Fruit fly (Drosophila melanogaster) whole organism, embryonic: ENCODE measurements around the gene Eo.

Experiments used
- Antp ChIP-seq: fragments of 200-800 bp; sonication (Bioruptor generic); optimal IDR thresholded peaks from 3 replicates; lab custom pipeline; 2016; ENCODE audit warnings: missing biosample characterization, missing genetic modification characterization
- B-H1 ChIP-seq: fragments of 200-800 bp; sonication (Bioruptor generic); IDR thresholded peaks from 3 replicates; pipeline ENCODE4 v1.3.6; 2022; ENCODE audit warnings: missing biosample characterization, missing genetic modification characterization
- BtbVII ChIP-seq: fragments of 200-800 bp; sonication (Bioruptor generic); optimal IDR thresholded peaks from 3 replicates; lab custom pipeline; 2017; ENCODE audit warnings: missing biosample characterization, mild to moderate bottlenecking, missing genetic modification characterization
- Bteb2 ChIP-seq: fragments of 200-800 bp; sonication (Bioruptor generic); optimal IDR thresholded peaks from 2 replicates; lab custom pipeline; 2016; ENCODE audit warnings: missing biosample characterization, missing genetic modification characterization
- CG12299 ChIP-seq: fragments of 200-800 bp; sonication (Bioruptor generic); optimal IDR thresholded peaks from 2 replicates; lab custom pipeline; 2018; ENCODE audit warnings: missing biosample characterization, mild to moderate bottlenecking, missing genetic modification characterization
- CG13424 ChIP-seq: fragments of 200-800 bp; sonication (Bioruptor generic); optimal IDR thresholded peaks from 2 replicates; lab custom pipeline; 2019; ENCODE audit warnings: missing biosample characterization, mild to moderate bottlenecking, missing genetic modification characterization, moderate library complexity
- CG14710 ChIP-seq: fragments of 200-800 bp; sonication (Bioruptor generic); optimal IDR thresholded peaks from 3 replicates; lab custom pipeline; 2019; ENCODE audit warnings: missing biosample characterization, mild to moderate bottlenecking, missing genetic modification characterization, moderate library complexity
- CG14860 ChIP-seq: fragments of 200-800 bp; sonication (Bioruptor generic); IDR thresholded peaks from 3 replicates; pipeline ENCODE4 v1.3.6; 2022; ENCODE audit warnings: missing biosample characterization, missing genetic modification characterization; ENCODE audit not compliant: partially characterized antibody
- CG15011 ChIP-seq: fragments of 200-800 bp; sonication (Bioruptor generic); optimal IDR thresholded peaks from 3 replicates; lab custom pipeline; 2018; ENCODE audit warnings: missing biosample characterization, mild to moderate bottlenecking, missing genetic modification characterization
- CG2678 ChIP-seq: fragments of 200-800 bp; sonication (Bioruptor generic); optimal IDR thresholded peaks from 3 replicates; lab custom pipeline; 2019; ENCODE audit warnings: missing biosample characterization, mild to moderate bottlenecking, missing genetic modification characterization, moderate library complexity
- CG3407 ChIP-seq: fragments of 200-800 bp; sonication (Bioruptor generic); optimal IDR thresholded peaks from 2 replicates; lab custom pipeline; 2018; ENCODE audit warnings: missing biosample characterization, mild to moderate bottlenecking, missing genetic modification characterization
- CG34422 ChIP-seq: fragments of 200-800 bp; sonication (Bioruptor generic); IDR thresholded peaks from 3 replicates; pipeline ENCODE4 v1.3.6; 2022; ENCODE audit warnings: missing biosample characterization, missing genetic modification characterization
- CG4707 ChIP-seq: fragments of 200-800 bp; sonication (Bioruptor generic); optimal IDR thresholded peaks from 2 replicates; lab custom pipeline; 2018; ENCODE audit warnings: missing biosample characterization, mild to moderate bottlenecking, missing genetic modification characterization, moderate library complexity
- CG6254 ChIP-seq: fragments of 200-800 bp; sonication (Bioruptor generic); optimal IDR thresholded peaks from 3 replicates; lab custom pipeline; 2017; ENCODE audit warnings: mild to moderate bottlenecking, missing biosample characterization, missing genetic modification reagents, missing genetic modification characterization
- CG6272 ChIP-seq: fragments of 200-800 bp; sonication (Bioruptor generic); IDR thresholded peaks from 2 replicates; pipeline ENCODE4 v1.3.6; 2022; ENCODE audit warnings: missing biosample characterization, missing genetic modification characterization
- CG6654 ChIP-seq: fragments of 200-800 bp; sonication (Bioruptor generic); optimal IDR thresholded peaks from 2 replicates; lab custom pipeline; 2017; ENCODE audit warnings: missing biosample characterization, mild to moderate bottlenecking, missing genetic modification characterization
- CG6765 ChIP-seq: fragments of 200-800 bp; sonication (Bioruptor generic); optimal IDR thresholded peaks from 3 replicates; lab custom pipeline; 2017; ENCODE audit warnings: missing biosample characterization, mild to moderate bottlenecking, missing genetic modification characterization
- CG6791 ChIP-seq: fragments of 200-800 bp; sonication (Bioruptor generic); IDR thresholded peaks from 3 replicates; pipeline ENCODE4 v1.3.6; 2022; ENCODE audit warnings: missing biosample characterization, missing genetic modification characterization; ENCODE audit not compliant: partially characterized antibody
- CG7928 ChIP-seq: fragments of 200-800 bp; sonication (Bioruptor generic); optimal IDR thresholded peaks from 2 replicates; lab custom pipeline; 2017; ENCODE audit warnings: missing biosample characterization, mild to moderate bottlenecking, missing genetic modification characterization
- CG9609 ChIP-seq: fragments of 200-800 bp; sonication (Bioruptor generic); optimal IDR thresholded peaks from 3 replicates; lab custom pipeline; 2016; ENCODE audit warnings: missing biosample characterization, missing genetic modification characterization
- CTCF ChIP-seq: fragments of 200-800 bp; sonication (Bioruptor generic); optimal IDR thresholded peaks from 2 replicates; lab custom pipeline; 2017; ENCODE audit warnings: missing biosample characterization, mild to moderate bottlenecking, missing genetic modification characterization, moderate library complexity
- D19A ChIP-seq: fragments of 200-800 bp; optimal IDR thresholded peaks from 3 replicates; lab custom pipeline; 2019; ENCODE audit warnings: missing biosample characterization, mild to moderate bottlenecking, missing genetic modification characterization, moderate library complexity
- Hey ChIP-seq: fragments of 200-800 bp; sonication (Bioruptor generic); optimal IDR thresholded peaks from 3 replicates; lab custom pipeline; 2018; ENCODE audit warnings: missing biosample characterization, mild to moderate bottlenecking, missing genetic modification characterization
- HmgD ChIP-seq: fragments of 200-800 bp; sonication (Bioruptor generic); optimal IDR thresholded peaks from 3 replicates; lab custom pipeline; 2016; ENCODE audit warnings: missing biosample characterization, missing genetic modification characterization
- NC2β ChIP-seq: fragments of 200-800 bp; sonication (Bioruptor generic); optimal IDR thresholded peaks from 2 replicates; lab custom pipeline; 2016; ENCODE audit warnings: missing biosample characterization, missing genetic modification characterization
- Ssrp ChIP-seq: fragments of 200-800 bp; sonication (Bioruptor generic); optimal IDR thresholded peaks from 2 replicates; lab custom pipeline; 2018; ENCODE audit warnings: missing biosample characterization, mild to moderate bottlenecking, missing genetic modification characterization, moderate library complexity
- bsh ChIP-seq, 2 experiments: fragments of 200-800 bp; sonication (Bioruptor generic); optimal IDR thresholded peaks; 2 replicates each; lab custom pipeline; 2017 to 2018; ENCODE audit warnings: mild to moderate bottlenecking in 2 of 2, missing biosample characterization in 2 of 2, missing genetic modification characterization in 2 of 2, moderate library complexity in 1 of 2
- cad ChIP-seq: fragments of >200 bp; optimal IDR thresholded peaks from 2 replicates; lab custom pipeline; 2017; ENCODE audit warnings: missing biosample characterization, missing genetic modification characterization
- cg ChIP-seq: fragments of 200-800 bp; sonication (Bioruptor generic); optimal IDR thresholded peaks from 3 replicates; lab custom pipeline; 2019; ENCODE audit warnings: missing biosample characterization, mild to moderate bottlenecking, missing genetic modification characterization, moderate library complexity
- chm ChIP-seq: fragments of 200-800 bp; sonication (Bioruptor generic); IDR thresholded peaks from 2 replicates; pipeline ENCODE4 v1.3.6; 2022; ENCODE audit warnings: missing biosample characterization, missing genetic modification characterization
- eve ChIP-seq, 2 experiments: fragments of >200 bp; optimal IDR thresholded peaks; 2 replicates each; lab custom pipeline; 2017; ENCODE audit warnings: missing biosample characterization in 2 of 2, missing genetic modification characterization in 2 of 2
- fd102C ChIP-seq: fragments of 200-800 bp; sonication (Bioruptor generic); optimal IDR thresholded peaks from 2 replicates; lab custom pipeline; 2018; ENCODE audit warnings: missing biosample characterization, mild to moderate bottlenecking, missing genetic modification characterization, moderate library complexity
- ftz-f1 ChIP-seq: fragments of 200-800 bp; sonication (Bioruptor generic); optimal IDR thresholded peaks from 2 replicates; lab custom pipeline; 2016; ENCODE audit warnings: missing biosample characterization, missing genetic modification characterization
- maf-S ChIP-seq: fragments of 200-800 bp; sonication (Bioruptor generic); optimal IDR thresholded peaks from 2 replicates; lab custom pipeline; 2016; ENCODE audit warnings: missing biosample characterization, missing genetic modification characterization
- org-1 ChIP-seq: fragments of 200-800 bp; sonication (Bioruptor generic); optimal IDR thresholded peaks from 2 replicates; lab custom pipeline; 2017; ENCODE audit warnings: missing biosample characterization, missing genetic modification characterization
- sens-2 ChIP-seq: fragments of 200-800 bp; sonication (Bioruptor generic); IDR thresholded peaks from 2 replicates; pipeline ENCODE4 v1.3.6; 2022; ENCODE audit warnings: missing biosample characterization, missing genetic modification characterization
- ssp ChIP-seq: fragments of 200-800 bp; sonication (Bioruptor generic); IDR thresholded peaks from 2 replicates; pipeline ENCODE4 v1.3.6; 2022; ENCODE audit warnings: missing biosample characterization, missing genetic modification characterization
- stwl ChIP-seq: fragments of 200-800 bp; sonication (Bioruptor generic); optimal IDR thresholded peaks from 3 replicates; lab custom pipeline; 2018; ENCODE audit warnings: missing biosample characterization, mild to moderate bottlenecking, missing genetic modification characterization, moderate library complexity
- sug ChIP-seq: fragments of 200-800 bp; optimal IDR thresholded peaks from 2 replicates; lab custom pipeline; 2019; ENCODE audit warnings: missing biosample characterization, mild to moderate bottlenecking, missing genetic modification characterization, moderate library complexity
- ttk ChIP-seq: fragments of 200-800 bp; sonication (Bioruptor generic); IDR thresholded peaks from 2 replicates; pipeline ENCODE4 v2.1.2; 2022; ENCODE audit warnings: missing biosample characterization, missing genetic modification characterization
- vvl ChIP-seq: fragments of 200-800 bp; sonication (Bioruptor generic); IDR thresholded peaks from 2 replicates; pipeline ENCODE4 v1.3.6; 2022; ENCODE audit warnings: missing biosample characterization, missing genetic modification characterization

Eo gene

dm6 chrX:14918750-14919247 is at the start of gene Eo (continued):
- TF ChIP-seq CG4707 (GFP tag; lab: Kevin White, UChicago) (no peak), maf-S (no peak), HmgD (GFP tag; lab: Kevin White, UChicago) (no peak), bsh (GFP tag; optimal IDR thresholded peaks at IDR 0.05; lab: Kevin White, UChicago) (peak in 1 of 2 experiments; percentile 6), CG6765 (GFP tag; lab: Kevin White, UChicago) (no peak), Hey (tag; lab: Kevin White, UChicago) (no peak), CG14710 (tag; lab: Kevin White, UChicago) (no peak), ftz-f1 (GFP tag; lab: Kevin White, UChicago) (no peak), CG34422 (GFP tag; lab: Robert Waterston, UW) (no peak), CG15011 (GFP tag; lab: Kevin White, UChicago) (no peak), fd102C (GFP tag; lab: Kevin White, UChicago) (no peak), CG3407 (no peak), CG6254 (GFP tag; lab: Kevin White, UChicago) (no peak), ttk (GFP tag; lab: Robert Waterston, UW) (no peak), NC2β (GFP tag; lab: Kevin White, UChicago) (no peak), CG6791 (GFP tag; lab: Robert Waterston, UW) (no peak), Ssrp (tag; lab: Kevin White, UChicago) (no peak), BtbVII (GFP tag; lab: Kevin White, UChicago) (no peak), sug (tag; lab: Kevin White, UChicago) (peak; percentile 38), D19A (tag; lab: Kevin White, UChicago) (peak; percentile 3), eve (GFP tag; optimal IDR thresholded peaks at IDR 0.05; lab: Kevin White, UChicago) (no peak), org-1 (GFP tag; lab: Kevin White, UChicago) (no peak), CG7928 (GFP tag; lab: Kevin White, UChicago) (no peak), B-H1 (GFP tag; lab: Robert Waterston, UW) (no peak), CG2678 (peak; percentile 52), CG12299 (tag; lab: Kevin White, UChicago) (no peak), ssp (no peak), sens-2 (GFP tag; lab: Robert Waterston, UW) (no peak), CG6272 (GFP tag; lab: Robert Waterston, UW) (no peak)

- TF ChIP-seq Antp (GFP tag; lab: Kevin White, UChicago): no peak
- TF ChIP-seq CG9609: no peak
- peak; percentile 12 for TF ChIP-seq stwl
- TF ChIP-seq Bteb2: no peak
- TF ChIP-seq cad: peak; percentile 69
- peak; percentile 96 for TF ChIP-seq CG6654
- no peak for TF ChIP-seq D19A (tag; lab: Kevin White, UChicago)
- TF ChIP-seq CG14860 (GFP tag; lab: Robert Waterston, UW): 0 out of 3 replicates have a peak, but pooled peaks have one; percentile 18
- TF ChIP-seq cg (GFP tag; lab: Kevin White, UChicago): peak; percentile 46
- peak; percentile 5 for TF ChIP-seq CTCF (GFP tag; lab: Kevin White, UChicago)
- no peak for TF ChIP-seq vvl (GFP tag; lab: Robert Waterston, UW)
- TF ChIP-seq CG13424 (tag; lab: Kevin White, UChicago): no peak
- no peak for TF ChIP-seq chm (GFP tag; lab: Robert Waterston, UW)
- TF ChIP-seq, all 482 proteins: peak for 6
Observed at dm6 chrX:14960856-14961255, 42.3 kb upstream of the Eo start.
